Worm (Caenorhabditis elegans) whole organism, mixed stage, embryonic: ENCODE data around the gene col-85.

Source experiments
- bed-3 ChIP-seq: fragments of 200-800 bp; sonication (Bioruptor generic); optimal IDR thresholded peaks from 3 replicates; lab custom pipeline; 2018; ENCODE audit warnings: mild to moderate bottlenecking, missing genetic modification characterization, moderate library complexity, missing compliant biosample characterization
- blmp-1 ChIP-seq: fragments of 150-350 bp; optimal IDR thresholded peaks from 2 replicates; lab custom pipeline; 2014; ENCODE audit warnings: missing biosample characterization, missing genetic modification characterization
- ceh-39 ChIP-seq: fragments of 150-350 bp; optimal IDR thresholded peaks from 2 replicates; lab custom pipeline; 2014; ENCODE audit warnings: missing biosample characterization, missing genetic modification characterization
- ceh-43 ChIP-seq: fragments of 200-800 bp; sonication (Bioruptor generic); optimal IDR thresholded peaks from 2 replicates; lab custom pipeline; 2018; ENCODE audit warnings: mild to moderate bottlenecking, missing genetic modification characterization, moderate library complexity, missing compliant biosample characterization
- ceh-83 ChIP-seq: fragments of 200-800 bp; sonication (Bioruptor generic); optimal IDR thresholded peaks from 2 replicates; lab custom pipeline; 2018; ENCODE audit warnings: mild to moderate bottlenecking, missing genetic modification characterization, missing compliant biosample characterization
- ces-1 ChIP-seq: fragments of 150-350 bp; optimal IDR thresholded peaks from 2 replicates; lab custom pipeline; 2014; ENCODE audit warnings: missing biosample characterization, missing genetic modification reagents, missing genetic modification characterization
- cnd-1 ChIP-seq: fragments of 200-800 bp; sonication (Bioruptor generic); optimal IDR thresholded peaks from 2 replicates; lab custom pipeline; 2018; ENCODE audit warnings: mild to moderate bottlenecking, missing genetic modification characterization, missing compliant biosample characterization
- drap-1 ChIP-seq: fragments of 200-800 bp; sonication (Bioruptor generic); optimal IDR thresholded peaks from 3 replicates; lab custom pipeline; 2018; ENCODE audit warnings: mild to moderate bottlenecking, missing genetic modification characterization, missing compliant biosample characterization
- elt-1 ChIP-seq: sonication (generic microtip); optimal IDR thresholded peaks from 2 replicates; lab custom pipeline; 2017; ENCODE audit warnings: missing genetic modification characterization, mild to moderate bottlenecking, missing compliant biosample characterization, antibody characterized with exemption, moderate library complexity, borderline replicate concordance; ENCODE audit not compliant: insufficient read depth
- elt-3 ChIP-seq: fragments of 150-350 bp; optimal IDR thresholded peaks from 2 replicates; lab custom pipeline; 2014; ENCODE audit warnings: missing biosample characterization, missing genetic modification characterization
- flh-1 ChIP-seq: fragments of 200-800 bp; sonication (Bioruptor generic); optimal IDR thresholded peaks from 2 replicates; lab custom pipeline; 2018; ENCODE audit warnings: mild to moderate bottlenecking, missing genetic modification characterization, moderate library complexity, missing compliant biosample characterization
- ham-2 ChIP-seq: fragments of 200-800 bp; sonication (Bioruptor generic); optimal IDR thresholded peaks from 2 replicates; lab custom pipeline; 2018; ENCODE audit warnings: mild to moderate bottlenecking, missing genetic modification characterization, missing compliant biosample characterization
- hlh-1 ChIP-seq: fragments of 150-350 bp; optimal IDR thresholded peaks from 2 replicates; lab custom pipeline; 2014; ENCODE audit warnings: missing biosample characterization, missing genetic modification reagents, missing genetic modification characterization
- lin-13 ChIP-seq: fragments of 150-350 bp; optimal IDR thresholded peaks from 2 replicates; lab custom pipeline; 2014; ENCODE audit warnings: missing biosample characterization, missing genetic modification characterization
- lin-32 ChIP-seq: fragments of 200-800 bp; sonication (Bioruptor generic); optimal IDR thresholded peaks from 2 replicates; lab custom pipeline; 2018; ENCODE audit warnings: mild to moderate bottlenecking, missing genetic modification characterization, missing compliant biosample characterization
- lsy-2 ChIP-seq: fragments of 150-350 bp; optimal IDR thresholded peaks from 2 replicates; lab custom pipeline; 2014; ENCODE audit warnings: missing biosample characterization, missing genetic modification characterization
- mab-5 ChIP-seq: fragments of 150-350 bp; optimal IDR thresholded peaks from 2 replicates; lab custom pipeline; 2014; ENCODE audit warnings: missing biosample characterization, missing genetic modification characterization
- mep-1 ChIP-seq: fragments of 150-350 bp; optimal IDR thresholded peaks from 2 replicates; lab custom pipeline; 2017; ENCODE audit warnings: missing biosample characterization, missing genetic modification reagents, missing genetic modification characterization, inconsistent platforms
- mls-2 ChIP-seq: sonication (generic microtip); optimal IDR thresholded peaks from 2 replicates; lab custom pipeline; 2016; ENCODE audit warnings: mild to moderate bottlenecking, missing genetic modification characterization, moderate library complexity, missing compliant biosample characterization
- nhr-12 ChIP-seq: fragments of 150-350 bp; optimal IDR thresholded peaks from 2 replicates; lab custom pipeline; 2014; ENCODE audit warnings: missing biosample characterization, missing genetic modification characterization
- nhr-237 ChIP-seq: fragments of 150-350 bp; optimal IDR thresholded peaks from 2 replicates; lab custom pipeline; 2014; ENCODE audit warnings: missing biosample characterization, missing genetic modification characterization
- nhr-28 ChIP-seq: fragments of 150-350 bp; optimal IDR thresholded peaks from 2 replicates; lab custom pipeline; 2014; ENCODE audit warnings: missing biosample characterization, missing genetic modification characterization
- nhr-76 ChIP-seq: sonication (generic microtip); optimal IDR thresholded peaks from 2 replicates; lab custom pipeline; 2017; ENCODE audit warnings: missing biosample characterization, missing genetic modification characterization
- pha-4 ChIP-seq: fragments of 150-350 bp; optimal IDR thresholded peaks from 2 replicates; lab custom pipeline; 2018; ENCODE audit warnings: missing biosample characterization, missing genetic modification reagents, missing genetic modification characterization
- sem-2 ChIP-seq: fragments of 200-800 bp; sonication (Bioruptor generic); optimal IDR thresholded peaks from 2 replicates; lab custom pipeline; 2018; ENCODE audit warnings: mild to moderate bottlenecking, missing genetic modification characterization, missing compliant biosample characterization
- snpc-4 ChIP-seq: fragments of 150-350 bp; optimal IDR thresholded peaks from 2 replicates; lab custom pipeline; 2014; ENCODE audit warnings: missing biosample characterization, missing genetic modification characterization
- sptf-1 ChIP-seq: sonication (generic microtip); optimal IDR thresholded peaks from 2 replicates; lab custom pipeline; 2017; ENCODE audit warnings: mild to moderate bottlenecking, missing genetic modification characterization, moderate library complexity, missing compliant biosample characterization
- tbx-8 ChIP-seq: fragments of 200-800 bp; sonication (Bioruptor generic); optimal IDR thresholded peaks from 2 replicates; lab custom pipeline; 2018; ENCODE audit warnings: mild to moderate bottlenecking, missing genetic modification characterization, moderate library complexity, missing compliant biosample characterization
- unc-120 ChIP-seq: sonication (generic microtip); optimal IDR thresholded peaks from 2 replicates; lab custom pipeline; 2017; ENCODE audit warnings: missing genetic modification characterization, missing compliant biosample characterization; ENCODE audit not compliant: poor library complexity, severe bottlenecking
- unc-39 ChIP-seq: fragments of 150-350 bp; optimal IDR thresholded peaks from 2 replicates; lab custom pipeline; 2014; ENCODE audit warnings: missing biosample characterization, missing genetic modification characterization
- unc-62 ChIP-seq: fragments of 150-350 bp; optimal IDR thresholded peaks from 2 replicates; lab custom pipeline; 2014; ENCODE audit warnings: missing biosample characterization, missing genetic modification reagents, missing genetic modification characterization
- zip-8 ChIP-seq: fragments of 150-350 bp; optimal IDR thresholded peaks from 2 replicates; lab custom pipeline; 2014; ENCODE audit warnings: missing biosample characterization, missing genetic modification characterization
- ztf-11 ChIP-seq: fragments of 150-350 bp; optimal IDR thresholded peaks from 2 replicates; lab custom pipeline; 2014; ENCODE audit warnings: missing biosample characterization, missing genetic modification characterization

col-85 gene

DNA sequence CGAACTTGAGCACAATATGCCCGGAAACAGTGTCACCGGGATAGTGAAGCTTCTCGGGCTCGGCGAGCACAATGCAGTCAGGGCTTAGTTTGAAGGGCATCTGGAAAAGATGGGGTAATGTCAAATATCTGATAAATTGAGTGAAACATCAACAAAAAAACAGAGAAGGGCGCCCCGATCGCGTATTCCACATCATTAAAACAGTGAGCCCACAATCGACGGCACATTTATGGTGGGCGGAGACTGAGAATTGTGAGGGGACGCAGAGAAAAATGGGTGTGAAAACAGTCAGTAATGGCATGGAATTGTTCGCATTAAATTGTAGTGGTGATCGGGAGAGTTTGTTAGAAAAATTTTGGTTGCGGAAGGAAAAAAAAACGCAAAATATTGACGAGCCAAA, 14.1 kb downstream of the col-85 start, which contains the start of gene arrd-9:
arrd-9 (minus strand) TSS at position 101 of the 400 bp plus-strand sequence.
- no peak for TF ChIP-seq elt-3 (tag; lab: Kevin White, UChicago)
- TF ChIP-seq nhr-12 (tag; lab: Kevin White, UChicago): no peak
- TF ChIP-seq nhr-28: no peak
- TF ChIP-seq nhr-76: no peak
- no peak for TF ChIP-seq bed-3
- no peak for TF ChIP-seq nhr-237
- TF ChIP-seq lin-13: no peak
- TF ChIP-seq unc-39: no peak
- no peak for TF ChIP-seq tbx-8 (GFP tag; lab: Kevin White, UChicago)
- no peak for TF ChIP-seq ceh-43
- TF ChIP-seq sptf-1 (tag; lab: Kevin White, UChicago): no peak
- TF ChIP-seq sem-2 (GFP tag; lab: Kevin White, UChicago): no peak
- no peak for TF ChIP-seq mab-5 (tag; lab: Kevin White, UChicago)
- TF ChIP-seq cnd-1: no peak
- no peak for TF ChIP-seq mep-1 (tag; lab: Kevin White, UChicago)
- no peak for TF ChIP-seq ceh-83 (GFP tag; lab: Kevin White, UChicago)
- TF ChIP-seq blmp-1: no peak
- no peak for TF ChIP-seq snpc-4 (tag; lab: Kevin White, UChicago)
- no peak for TF ChIP-seq drap-1 (GFP tag; lab: Kevin White, UChicago)
- no peak for TF ChIP-seq lsy-2 (tag; lab: Kevin White, UChicago)

DNA sequence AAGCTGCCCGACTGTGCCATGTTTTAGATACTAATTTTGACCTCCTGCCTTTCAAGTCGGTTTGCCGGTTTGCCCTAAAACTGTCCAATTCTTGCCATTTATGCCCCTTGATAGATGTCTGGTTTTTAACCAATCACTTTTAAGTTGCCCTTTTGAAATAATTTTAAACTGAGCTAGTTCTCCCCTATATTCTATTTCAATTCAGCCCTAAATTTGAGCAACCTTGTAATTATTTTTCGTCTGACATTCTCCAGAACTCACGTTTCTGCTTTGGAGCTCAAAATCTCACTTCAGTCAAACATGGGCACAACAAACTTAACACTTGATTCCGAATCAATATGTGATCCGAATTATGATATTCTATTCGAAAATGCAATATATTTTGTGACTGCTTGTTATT, 21.5 kb downstream of the col-85 start, which contains the start of gene srg-17:
srg-17 (plus strand) TSS at position 301 of the 400 bp plus-strand sequence.
- no peak for TF ChIP-seq ham-2 (GFP tag; lab: Kevin White, UChicago)
- no peak for TF ChIP-seq unc-120
- no peak for TF ChIP-seq lin-32
- no peak for TF ChIP-seq hlh-1 (tag; lab: Kevin White, UChicago)
- TF ChIP-seq ceh-43: no peak
- TF ChIP-seq bed-3: no peak
- TF ChIP-seq tbx-8 (GFP tag; lab: Kevin White, UChicago): no peak
- TF ChIP-seq cnd-1: no peak
- TF ChIP-seq drap-1 (GFP tag; lab: Kevin White, UChicago): no peak
- TF ChIP-seq mab-5 (tag; lab: Kevin White, UChicago): no peak
- TF ChIP-seq nhr-28: no peak
- no peak for TF ChIP-seq ztf-11 (tag; lab: Kevin White, UChicago)
- TF ChIP-seq sptf-1 (tag; lab: Kevin White, UChicago): no peak
- TF ChIP-seq snpc-4 (tag; lab: Kevin White, UChicago): no peak
- TF ChIP-seq zip-8: no peak
- no peak for TF ChIP-seq elt-3 (tag; lab: Kevin White, UChicago)
- TF ChIP-seq flh-1: no peak

DNA sequence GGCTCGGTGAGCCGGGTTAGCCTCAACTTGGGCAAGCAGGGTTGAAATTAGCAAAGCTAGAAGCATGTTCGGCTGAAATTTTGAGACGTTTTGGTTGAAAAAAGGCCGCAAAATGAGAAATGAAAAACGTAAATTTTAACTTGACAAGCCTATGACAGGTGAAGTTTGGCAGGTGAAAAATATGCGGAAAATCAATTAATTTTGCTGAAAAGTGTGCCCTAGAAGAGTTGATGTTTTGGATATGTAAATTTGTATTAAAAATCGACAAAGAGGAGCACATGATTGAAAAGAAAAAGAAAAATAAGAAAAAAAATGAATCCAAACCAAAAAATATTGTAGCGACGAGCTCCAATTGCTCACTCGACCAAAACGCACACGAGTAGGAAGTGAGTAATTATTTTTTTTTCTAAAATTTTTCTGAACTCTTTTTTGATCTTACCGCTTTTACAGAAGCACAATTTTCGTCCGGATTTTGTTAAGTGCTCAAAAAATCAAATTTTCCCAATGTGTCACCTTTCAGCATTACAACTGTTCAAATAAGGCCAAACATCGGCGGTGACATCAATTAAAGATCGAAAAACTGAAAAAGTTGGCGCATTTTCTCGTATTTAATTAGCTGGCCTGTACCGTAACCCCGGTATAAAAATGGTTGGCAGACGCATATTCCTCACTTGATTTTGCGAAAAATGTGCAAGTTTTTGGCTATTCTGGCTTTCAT, 23.6 kb downstream of the col-85 start, which contains the start of the genes F15A4.5 and phat-8:
F15A4.5 (minus strand) TSS at position 101 of the 718 bp plus-strand sequence.
phat-8 (plus strand) TSS at position 668 of the 718 bp plus-strand sequence.
- no peak for TF ChIP-seq unc-120
- TF ChIP-seq elt-3 (tag; lab: Kevin White, UChicago): no peak
- TF ChIP-seq unc-39: no peak
- no peak for TF ChIP-seq ceh-39
- no peak for TF ChIP-seq sptf-1 (tag; lab: Kevin White, UChicago)
- TF ChIP-seq ces-1 (GFP tag; lab: Kevin White, UChicago): no peak
- no peak for TF ChIP-seq ztf-11 (tag; lab: Kevin White, UChicago)
- no peak for TF ChIP-seq nhr-237
- TF ChIP-seq flh-1: no peak
- no peak for TF ChIP-seq ceh-43
- no peak for TF ChIP-seq nhr-12 (tag; lab: Kevin White, UChicago)
- no peak for TF ChIP-seq nhr-76
- no peak for TF ChIP-seq lin-13
- TF ChIP-seq cnd-1: no peak
- TF ChIP-seq bed-3: no peak
- TF ChIP-seq hlh-1 (tag; lab: Kevin White, UChicago): no peak

DNA sequence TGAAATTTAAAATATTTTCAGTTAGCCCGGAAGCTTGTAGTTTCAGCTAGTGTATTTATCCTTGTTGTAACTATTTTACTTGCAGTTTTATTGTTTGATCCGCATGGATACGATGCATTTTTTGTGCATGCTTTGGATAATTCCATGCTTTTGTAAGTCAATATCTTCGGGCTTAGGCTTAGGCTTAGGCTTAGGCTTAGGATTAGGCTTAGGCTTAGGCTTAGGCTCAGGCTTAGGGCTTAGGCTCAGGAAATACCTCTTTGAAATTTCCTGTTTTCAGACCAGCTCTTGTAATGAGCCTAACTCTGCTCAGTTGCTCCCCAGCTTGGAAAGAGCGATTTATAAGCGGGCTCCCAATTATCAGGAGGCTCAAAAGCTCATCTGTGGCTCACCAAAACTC, 27.8 kb downstream of the col-85 start, which contains the start of gene srg-16:
srg-16 (plus strand) TSS at position 87 of the 400 bp plus-strand sequence.
- no peak for TF ChIP-seq sem-2 (GFP tag; lab: Kevin White, UChicago)
- TF ChIP-seq unc-62 (GFP tag; lab: Kevin White, UChicago): no peak
- no peak for TF ChIP-seq elt-1 (tag; lab: Kevin White, UChicago)
- TF ChIP-seq snpc-4 (tag; lab: Kevin White, UChicago): no peak
- no peak for TF ChIP-seq ham-2 (GFP tag; lab: Kevin White, UChicago)
- TF ChIP-seq ceh-83 (GFP tag; lab: Kevin White, UChicago): no peak
- TF ChIP-seq blmp-1: no peak
- no peak for TF ChIP-seq ceh-43
- no peak for TF ChIP-seq lsy-2 (tag; lab: Kevin White, UChicago)
- no peak for TF ChIP-seq mep-1 (tag; lab: Kevin White, UChicago)
- no peak for TF ChIP-seq pha-4 (tag; lab: Kevin White, UChicago)
- no peak for TF ChIP-seq nhr-76
- TF ChIP-seq sptf-1 (tag; lab: Kevin White, UChicago): no peak
- no peak for TF ChIP-seq mls-2 (tag; lab: Kevin White, UChicago)
